Fruit fly (Drosophila melanogaster) whole organism, embryonic: Measurements from ENCODE around the gene CG34454.

Experiments
- ATbp ChIP-seq: fragments of 200-800 bp; sonication (Bioruptor generic); optimal IDR thresholded peaks from 2 replicates; lab custom pipeline; 2017; ENCODE audit warnings: missing biosample characterization, mild to moderate bottlenecking, missing genetic modification characterization, missing genetic modification reagents
- Adf1 ChIP-seq: fragments of 200-800 bp; sonication (Bioruptor generic); IDR thresholded peaks from 2 replicates; pipeline ENCODE4 v1.3.6; 2022; ENCODE audit warnings: missing biosample characterization, missing genetic modification characterization
- BtbVII ChIP-seq: fragments of 200-800 bp; sonication (Bioruptor generic); optimal IDR thresholded peaks from 3 replicates; lab custom pipeline; 2017; ENCODE audit warnings: missing biosample characterization, mild to moderate bottlenecking, missing genetic modification characterization
- CG10209 ChIP-seq: fragments of 200-800 bp; sonication (Bioruptor generic); optimal IDR thresholded peaks from 3 replicates; lab custom pipeline; 2017; ENCODE audit warnings: missing biosample characterization, mild to moderate bottlenecking, missing genetic modification characterization, missing genetic modification reagents
- CG10366 ChIP-seq: fragments of 200-800 bp; sonication (Bioruptor generic); IDR thresholded peaks from 2 replicates; pipeline ENCODE4 v1.3.6; 2022; ENCODE audit warnings: missing biosample characterization, missing genetic modification characterization
- CG10654 ChIP-seq: fragments of 200-800 bp; sonication (Bioruptor generic); optimal IDR thresholded peaks from 2 replicates; lab custom pipeline; 2016; ENCODE audit warnings: missing biosample characterization, missing genetic modification characterization
- CG13894 ChIP-seq: fragments of 200-800 bp; sonication (Bioruptor generic); optimal IDR thresholded peaks from 3 replicates; lab custom pipeline; 2018; ENCODE audit warnings: missing biosample characterization, mild to moderate bottlenecking, missing genetic modification characterization, moderate library complexity
- CG14860 ChIP-seq: fragments of 200-800 bp; sonication (Bioruptor generic); IDR thresholded peaks from 3 replicates; pipeline ENCODE4 v1.3.6; 2022; ENCODE audit warnings: missing biosample characterization, missing genetic modification characterization; ENCODE audit not compliant: partially characterized antibody
- CG17361 ChIP-seq: fragments of 200-800 bp; sonication (Bioruptor generic); IDR thresholded peaks from 3 replicates; pipeline ENCODE4 v1.3.6; 2022; ENCODE audit warnings: missing biosample characterization, missing genetic modification characterization
- CG17802 ChIP-seq: fragments of 200-800 bp; sonication (Bioruptor generic); optimal IDR thresholded peaks from 2 replicates; lab custom pipeline; 2018; ENCODE audit warnings: missing biosample characterization, mild to moderate bottlenecking, missing genetic modification characterization, moderate library complexity
- CG18764 ChIP-seq: fragments of 200-800 bp; sonication (Bioruptor generic); optimal IDR thresholded peaks from 3 replicates; lab custom pipeline; 2016; ENCODE audit warnings: missing biosample characterization, missing genetic modification characterization
- CG31224 ChIP-seq: fragments of 200-800 bp; sonication (Bioruptor generic); IDR thresholded peaks from 2 replicates; pipeline ENCODE4 v1.3.6; 2022; ENCODE audit warnings: missing biosample characterization, missing genetic modification characterization
- CG5180 ChIP-seq: fragments of 200-800 bp; sonication (Bioruptor generic); optimal IDR thresholded peaks from 3 replicates; lab custom pipeline; 2017; ENCODE audit warnings: missing biosample characterization, missing genetic modification characterization, mild to moderate bottlenecking, moderate library complexity, missing genetic modification reagents
- CG5953 ChIP-seq: fragments of 200-800 bp; sonication (Bioruptor generic); IDR thresholded peaks from 2 replicates; pipeline ENCODE4 v1.3.6; 2022; ENCODE audit warnings: missing biosample characterization, missing genetic modification characterization
- CG6654 ChIP-seq: fragments of 200-800 bp; sonication (Bioruptor generic); optimal IDR thresholded peaks from 2 replicates; lab custom pipeline; 2017; ENCODE audit warnings: missing biosample characterization, mild to moderate bottlenecking, missing genetic modification characterization
- CG7786 ChIP-seq: fragments of 200-800 bp; sonication (Bioruptor generic); optimal IDR thresholded peaks from 2 replicates; lab custom pipeline; 2016; ENCODE audit warnings: missing biosample characterization, missing genetic modification characterization
- CG8765 ChIP-seq: fragments of 200-800 bp; sonication (Bioruptor generic); IDR thresholded peaks from 2 replicates; pipeline ENCODE4 v1.3.6; 2022; ENCODE audit warnings: missing biosample characterization, missing genetic modification characterization
- Dbx ChIP-seq: fragments of 200-800 bp; sonication (Bioruptor generic); IDR thresholded peaks from 3 replicates; pipeline ENCODE4 v1.3.6; 2022; ENCODE audit warnings: missing biosample characterization, missing genetic modification characterization
- Ets65A ChIP-seq: fragments of 200-800 bp; sonication (Bioruptor generic); peaks from one replicate; lab custom pipeline; 2016; ENCODE audit warnings: missing biosample characterization, missing genetic modification characterization
- HLH54F ChIP-seq: fragments of 200-800 bp; sonication (Bioruptor generic); optimal IDR thresholded peaks from 3 replicates; lab custom pipeline; 2016; ENCODE audit warnings: missing biosample characterization, missing genetic modification characterization
- MBD-R2 ChIP-seq: fragments of 200-800 bp; sonication (Bioruptor generic); IDR thresholded peaks from 2 replicates; pipeline ENCODE4 v1.3.6; 2022; ENCODE audit warnings: missing biosample characterization, missing genetic modification characterization
- NC2α ChIP-seq: fragments of 200-800 bp; sonication (Bioruptor generic); optimal IDR thresholded peaks from 2 replicates; lab custom pipeline; 2016; ENCODE audit warnings: missing biosample characterization, missing genetic modification characterization
- Pdp1 ChIP-seq, 2 experiments: fragments of 200-800 bp; sonication (Bioruptor generic); optimal IDR thresholded peaks; 3 replicates each; lab custom pipeline; 2016; ENCODE audit warnings: missing biosample characterization in 2 of 2, missing genetic modification characterization in 2 of 2, mild to moderate bottlenecking in 1 of 2, moderate library complexity in 1 of 2
- Ptx1 ChIP-seq: fragments of 200-800 bp; sonication (Bioruptor generic); IDR thresholded peaks from 2 replicates; pipeline ENCODE4 v1.3.6; 2022; ENCODE audit warnings: missing biosample characterization, missing genetic modification characterization
- Spps ChIP-seq: fragments of 200-800 bp; sonication (Bioruptor generic); optimal IDR thresholded peaks from 2 replicates; lab custom pipeline; 2018; ENCODE audit warnings: missing biosample characterization, mild to moderate bottlenecking, missing genetic modification characterization
- Ssrp ChIP-seq: fragments of 200-800 bp; sonication (Bioruptor generic); optimal IDR thresholded peaks from 2 replicates; lab custom pipeline; 2018; ENCODE audit warnings: missing biosample characterization, mild to moderate bottlenecking, missing genetic modification characterization, moderate library complexity
- ab ChIP-seq: fragments of 200-800 bp; sonication (Bioruptor generic); optimal IDR thresholded peaks from 2 replicates; lab custom pipeline; 2016; ENCODE audit warnings: missing biosample characterization, missing genetic modification characterization
- aop ChIP-seq: fragments of 200-800 bp; sonication (Bioruptor generic); IDR thresholded peaks from 2 replicates; pipeline ENCODE4 v1.3.6; 2022; ENCODE audit warnings: missing biosample characterization, missing genetic modification characterization
- ase ChIP-seq: fragments of 200-800 bp; sonication (Bioruptor generic); IDR thresholded peaks from 3 replicates; pipeline ENCODE4 v1.3.6; 2022; ENCODE audit warnings: missing biosample characterization, missing genetic modification characterization
- bcd ChIP-seq: fragments of 200-800 bp; sonication (Bioruptor generic); optimal IDR thresholded peaks from 2 replicates; lab custom pipeline; 2017; ENCODE audit warnings: missing biosample characterization, mild to moderate bottlenecking, missing genetic modification characterization
- corto ChIP-seq: fragments of 200-800 bp; sonication (Bioruptor generic); optimal IDR thresholded peaks from 2 replicates; lab custom pipeline; 2016; ENCODE audit warnings: missing biosample characterization, mild to moderate bottlenecking, missing genetic modification characterization, moderate library complexity
- crp ChIP-seq, 2 experiments: fragments of 200-800 bp; sonication (Bioruptor generic); optimal IDR thresholded peaks; 2 replicates in 1 of 2; 3 replicates in 1 of 2; lab custom pipeline; 2017; ENCODE audit warnings: missing biosample characterization in 2 of 2, missing genetic modification characterization in 2 of 2, mild to moderate bottlenecking in 1 of 2, moderate library complexity in 1 of 2
- da ChIP-seq: fragments of 200-800 bp; sonication (Bioruptor generic); optimal IDR thresholded peaks from 2 replicates; lab custom pipeline; 2016; ENCODE audit warnings: missing biosample characterization, missing genetic modification characterization
- dm ChIP-seq: fragments of 200-800 bp; sonication (Bioruptor generic); optimal IDR thresholded peaks from 3 replicates; lab custom pipeline; 2016; ENCODE audit warnings: missing biosample characterization, missing genetic modification characterization
- fd102C ChIP-seq: fragments of 200-800 bp; sonication (Bioruptor generic); optimal IDR thresholded peaks from 2 replicates; lab custom pipeline; 2018; ENCODE audit warnings: missing biosample characterization, mild to moderate bottlenecking, missing genetic modification characterization, moderate library complexity
- gce ChIP-seq: fragments of 200-800 bp; sonication (Bioruptor generic); IDR thresholded peaks from 3 replicates; pipeline ENCODE4 v1.3.6; 2022; ENCODE audit warnings: missing biosample characterization, missing genetic modification characterization
- gem ChIP-seq: fragments of 200-800 bp; sonication (Bioruptor generic); optimal IDR thresholded peaks from 2 replicates; lab custom pipeline; 2019; ENCODE audit warnings: missing biosample characterization, mild to moderate bottlenecking, missing genetic modification characterization, moderate library complexity
- lab ChIP-seq: fragments of 200-800 bp; sonication (Bioruptor generic); optimal IDR thresholded peaks from 3 replicates; lab custom pipeline; 2017; ENCODE audit warnings: missing biosample characterization, missing genetic modification characterization, mild to moderate bottlenecking, moderate library complexity, missing genetic modification reagents
- pb ChIP-seq: fragments of 200-800 bp; sonication (Bioruptor generic); optimal IDR thresholded peaks from 3 replicates; lab custom pipeline; 2016; ENCODE audit warnings: missing biosample characterization, missing genetic modification characterization
- pfk ChIP-seq: fragments of 200-800 bp; sonication (Bioruptor generic); optimal IDR thresholded peaks from 2 replicates; lab custom pipeline; 2018; ENCODE audit warnings: missing biosample characterization, mild to moderate bottlenecking, missing genetic modification characterization, moderate library complexity
- phol ChIP-seq: fragments of 200-800 bp; sonication (Bioruptor generic); optimal IDR thresholded peaks from 3 replicates; lab custom pipeline; 2018; ENCODE audit warnings: missing biosample characterization, mild to moderate bottlenecking, missing genetic modification characterization, moderate library complexity
- pita ChIP-seq: fragments of 200-800 bp; sonication (Bioruptor generic); optimal IDR thresholded peaks from 2 replicates; lab custom pipeline; 2017; ENCODE audit warnings: missing biosample characterization, mild to moderate bottlenecking, missing genetic modification characterization
- row ChIP-seq: fragments of 200-800 bp; sonication (Bioruptor generic); IDR thresholded peaks from 3 replicates; pipeline ENCODE4 v1.3.6; 2022; ENCODE audit warnings: missing biosample characterization, missing genetic modification characterization
- slou ChIP-seq: fragments of 200-800 bp; sonication (Bioruptor generic); optimal IDR thresholded peaks from 3 replicates; lab custom pipeline; 2016; ENCODE audit warnings: missing biosample characterization, missing genetic modification characterization
- slp2 ChIP-seq: fragments of 200-800 bp; sonication (Bioruptor generic); optimal IDR thresholded peaks from 2 replicates; lab custom pipeline; 2016; ENCODE audit warnings: missing biosample characterization, missing genetic modification characterization
- sna ChIP-seq: fragments of 200-800 bp; sonication (Bioruptor generic); IDR thresholded peaks from 2 replicates; pipeline ENCODE4 v1.3.6; 2022; ENCODE audit warnings: missing biosample characterization, missing genetic modification characterization; ENCODE audit not compliant: partially characterized antibody
- stwl ChIP-seq: fragments of 200-800 bp; sonication (Bioruptor generic); optimal IDR thresholded peaks from 3 replicates; lab custom pipeline; 2018; ENCODE audit warnings: missing biosample characterization, mild to moderate bottlenecking, missing genetic modification characterization, moderate library complexity
- trem ChIP-seq: fragments of 200-800 bp; optimal IDR thresholded peaks from 3 replicates; lab custom pipeline; 2019; ENCODE audit warnings: missing biosample characterization, mild to moderate bottlenecking, missing genetic modification characterization, moderate library complexity
- unc-4 ChIP-seq: fragments of 200-800 bp; sonication (Bioruptor generic); IDR thresholded peaks from 2 replicates; pipeline ENCODE4 v1.3.6; 2022; ENCODE audit warnings: missing biosample characterization, missing genetic modification characterization; ENCODE audit not compliant: partially characterized antibody
- usp ChIP-seq: fragments of >200 bp; optimal IDR thresholded peaks from 2 replicates; lab custom pipeline; 2017; ENCODE audit warnings: missing biosample characterization, missing genetic modification characterization

The CG34454 gene

DNA sequence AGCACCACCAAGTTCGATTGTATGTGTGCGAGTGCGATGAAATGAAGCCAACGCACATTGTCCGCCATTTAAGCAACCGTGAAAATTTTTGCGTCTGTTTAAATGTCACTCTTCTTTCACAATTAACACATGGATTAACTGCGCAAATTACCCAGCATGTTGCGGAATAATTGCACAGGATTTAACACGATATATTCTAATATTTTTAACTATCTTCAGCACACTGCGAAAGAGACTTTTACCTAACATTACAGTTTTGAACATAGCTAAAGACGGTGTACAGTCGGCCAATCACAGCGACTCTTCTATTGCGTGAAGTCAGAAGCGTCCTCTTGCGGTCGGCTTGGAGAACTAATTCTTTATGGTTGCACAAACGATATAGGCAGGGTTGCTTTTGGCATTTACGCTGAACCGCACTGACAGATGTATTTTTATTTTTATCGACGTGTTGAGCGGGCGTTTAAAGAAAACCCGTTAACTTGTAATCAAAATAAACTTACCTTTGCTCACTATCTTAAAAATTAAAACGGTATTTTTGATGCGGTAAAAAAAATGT is 14.6 kb upstream of the CG34454 start (continued):
- peak; percentile 21 for TF ChIP-seq CG7786
- TF ChIP-seq Ptx1 (GFP tag; lab: Robert Waterston, UW): peak; percentile 22; the same call in 1 of the 2 replicates
- peak; percentile 54 for TF ChIP-seq unc-4 (GFP tag; lab: Robert Waterston, UW)
- TF ChIP-seq CG14860 (GFP tag; lab: Robert Waterston, UW): peak; percentile 67
- TF ChIP-seq corto (GFP tag; lab: Kevin White, UChicago): no peak
- no peak for TF ChIP-seq slou (GFP tag; lab: Kevin White, UChicago)
- TF ChIP-seq stwl (tag; lab: Kevin White, UChicago): peak; percentile 82
- TF ChIP-seq CG10209 (GFP tag; lab: Kevin White, UChicago): peak; percentile 39
- TF ChIP-seq BtbVII (GFP tag; lab: Kevin White, UChicago): no peak
- TF ChIP-seq phol (tag; lab: Kevin White, UChicago): peak; percentile 86
- TF ChIP-seq Ssrp (tag; lab: Kevin White, UChicago): no peak
- TF ChIP-seq fd102C: no peak
- TF ChIP-seq usp: no peak
- TF ChIP-seq CG10366 (GFP tag; lab: Robert Waterston, UW): no peak
- TF ChIP-seq slp2 (GFP tag; lab: Kevin White, UChicago): peak; percentile 28
- peak; percentile 83 for TF ChIP-seq trem (tag; lab: Kevin White, UChicago)
- TF ChIP-seq ab (GFP tag; lab: Kevin White, UChicago): peak; percentile 48
- peak; percentile 31 for TF ChIP-seq CG10654 (GFP tag; lab: Kevin White, UChicago)
- peak; percentile 51; the same call in 1 of the 2 replicates for TF ChIP-seq sna
- peak; percentile 55 for TF ChIP-seq MBD-R2 (GFP tag; lab: Robert Waterston, UW)
- TF ChIP-seq dm: peak; percentile 76
- TF ChIP-seq pb (GFP tag; lab: Kevin White, UChicago): peak; percentile 36
- TF ChIP-seq gce (GFP tag; lab: Robert Waterston, UW): 0 out of 3 replicates have a peak, but pooled peaks have one; percentile 52
- peak; percentile 43 for TF ChIP-seq da (GFP tag; lab: Kevin White, UChicago)
- TF ChIP-seq ase: peak; percentile 61; the same call in 1 of the 3 replicates
- peak; percentile 54; the same call in 1 of the 2 replicates for TF ChIP-seq CG5953
- no peak for TF ChIP-seq NC2α (GFP tag; lab: Kevin White, UChicago)
- TF ChIP-seq Pdp1 (GFP tag; optimal IDR thresholded peaks at IDR 0.05; lab: Kevin White, UChicago): peak; percentile 29 to 88
- no peak for TF ChIP-seq CG6654 (GFP tag; lab: Kevin White, UChicago)
- TF ChIP-seq pfk (GFP tag; lab: Kevin White, UChicago): peak; percentile 48
- no peak for TF ChIP-seq lab (GFP tag; lab: Kevin White, UChicago)
- peak; percentile 85 for TF ChIP-seq CG5180 (GFP tag; lab: Kevin White, UChicago)
- peak; percentile 35; the same call in 1 of the 2 replicates for TF ChIP-seq Adf1 (GFP tag; lab: Robert Waterston, UW)
- no peak; the same call in 2 of the 3 replicates for TF ChIP-seq CG17361 (GFP tag; lab: Robert Waterston, UW)
- TF ChIP-seq CG18764 (GFP tag; lab: Kevin White, UChicago): peak; percentile 47
- peak in 1 of 2 experiments; percentile 42 for TF ChIP-seq crp (GFP tag; optimal IDR thresholded peaks at IDR 0.05; lab: Kevin White, UChicago)
- TF ChIP-seq CG13894 (tag; lab: Kevin White, UChicago): no peak
- TF ChIP-seq HLH54F (GFP tag; lab: Kevin White, UChicago): peak; percentile 36
- no peak for TF ChIP-seq Spps (tag; lab: Kevin White, UChicago)
- no peak for TF ChIP-seq bcd (GFP tag; lab: Kevin White, UChicago)
- peak; percentile 96 for TF ChIP-seq Ets65A (GFP tag; lab: Kevin White, UChicago)
- TF ChIP-seq gem (tag; lab: Kevin White, UChicago): no peak
- peak; percentile 77; the same call in 2 of the 3 replicates for TF ChIP-seq Dbx (GFP tag; lab: Robert Waterston, UW)
- no peak for TF ChIP-seq ATbp (GFP tag; lab: Kevin White, UChicago)
- no peak for TF ChIP-seq CG31224
- TF ChIP-seq CG17802 (tag; lab: Kevin White, UChicago): peak; percentile 42
- TF ChIP-seq pita (GFP tag; lab: Kevin White, UChicago): no peak
- TF ChIP-seq aop (GFP tag; lab: Robert Waterston, UW): no peak
- peak; percentile 30; the same call in 1 of the 2 replicates for TF ChIP-seq CG8765 (GFP tag; lab: Robert Waterston, UW)
- peak; percentile 50 for TF ChIP-seq row
